Fruit fly (Drosophila melanogaster): ENCODE data around the gene CG3638.

The CG3638 gene

dm6 chrX:1269700-1270099, 33.2 kb upstream of the CG3638 start:
- no peak for TF ChIP-seq noc (tag; optimal IDR thresholded peaks at IDR 0.05)

DNA sequence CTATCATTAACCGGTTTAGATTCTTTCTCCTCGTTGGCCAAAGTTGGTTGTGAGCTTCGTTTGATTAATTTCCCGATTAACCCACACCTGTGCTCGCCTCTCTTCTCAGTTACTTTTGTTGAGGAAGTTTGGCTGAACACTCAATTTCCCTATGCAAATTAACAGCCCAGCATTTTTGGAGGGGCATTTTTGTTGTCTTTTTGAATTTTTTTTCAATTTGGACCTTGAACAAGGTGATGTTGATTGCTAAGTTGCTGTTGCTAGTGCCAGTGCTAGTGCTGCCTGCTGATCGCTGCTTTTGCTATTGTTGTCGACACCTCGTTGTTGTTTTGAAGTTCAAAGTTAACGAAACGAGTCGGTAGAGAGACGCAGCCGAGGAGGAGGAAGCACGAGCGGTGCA, 31.1 kb upstream of the CG3638 start:
- TF ChIP-seq noc (tag; optimal IDR thresholded peaks at IDR 0.05) = no peak

DNA sequence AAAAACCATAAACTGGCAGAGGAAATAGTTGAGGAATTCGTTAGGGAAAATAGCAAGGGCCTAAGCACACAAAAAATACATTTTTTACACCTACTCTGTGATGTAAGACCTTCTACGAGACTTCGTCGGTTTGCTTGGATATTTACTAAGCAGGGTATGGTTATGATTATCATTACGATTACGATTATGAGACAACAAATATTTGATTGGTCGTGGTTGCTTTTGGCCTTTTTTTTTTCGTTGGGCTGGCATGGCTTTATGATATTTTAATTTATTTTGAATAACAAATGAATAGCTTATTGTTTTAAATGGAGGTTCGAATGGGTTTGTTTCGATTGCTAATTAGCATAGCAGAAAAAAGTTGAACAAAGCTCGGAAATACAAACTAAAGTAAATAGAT, 28.1 kb upstream of the CG3638 start:
- no peak for TF ChIP-seq noc (tag; optimal IDR thresholded peaks at IDR 0.05)

- no peak for TF ChIP-seq noc (tag; optimal IDR thresholded peaks at IDR 0.05)
These were observed 26.2 kb upstream of the CG3638 start for dm6 chrX:1262536-1263263.

- peak; percentile 16 for TF ChIP-seq noc (tag; optimal IDR thresholded peaks at IDR 0.05)
These were observed 23.8 kb upstream of the CG3638 start for dm6 chrX:1260327-1260726.

DNA sequence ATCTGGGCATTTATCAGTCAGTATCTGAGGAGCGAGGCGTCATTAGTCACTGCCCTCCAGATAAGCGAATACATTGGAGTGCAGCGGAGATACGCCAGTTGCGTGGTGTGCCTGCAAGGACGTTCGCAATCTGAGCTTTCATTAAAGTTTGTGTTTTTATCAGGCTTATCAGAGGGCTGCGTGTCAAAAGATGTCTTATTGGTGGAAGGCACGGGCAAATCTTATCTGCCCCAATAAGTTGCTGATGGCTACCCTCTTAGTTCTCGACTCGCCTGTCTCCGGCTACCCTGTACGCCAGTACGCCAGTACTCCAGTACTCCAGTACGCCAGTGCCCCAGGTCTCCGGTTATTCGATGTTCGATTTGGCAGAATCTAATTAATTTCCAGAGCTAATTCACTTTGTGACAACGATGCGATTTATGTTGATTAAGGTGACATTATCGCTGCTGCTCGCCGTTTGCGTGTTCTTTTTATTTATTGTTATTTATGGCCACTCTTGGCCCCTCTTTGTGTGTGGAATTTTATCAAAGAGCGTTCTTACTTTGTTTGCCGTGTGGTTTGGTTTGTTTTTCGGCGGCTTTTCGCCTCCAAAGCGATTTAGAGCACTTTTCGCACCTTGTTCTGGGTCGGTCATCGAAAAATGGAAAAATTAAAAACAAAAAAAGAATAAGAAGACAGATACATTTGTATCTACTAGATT, 20.4 kb upstream of the CG3638 start:
- TF ChIP-seq noc (tag; optimal IDR thresholded peaks at IDR 0.05) = peak; percentile 82

DNA sequence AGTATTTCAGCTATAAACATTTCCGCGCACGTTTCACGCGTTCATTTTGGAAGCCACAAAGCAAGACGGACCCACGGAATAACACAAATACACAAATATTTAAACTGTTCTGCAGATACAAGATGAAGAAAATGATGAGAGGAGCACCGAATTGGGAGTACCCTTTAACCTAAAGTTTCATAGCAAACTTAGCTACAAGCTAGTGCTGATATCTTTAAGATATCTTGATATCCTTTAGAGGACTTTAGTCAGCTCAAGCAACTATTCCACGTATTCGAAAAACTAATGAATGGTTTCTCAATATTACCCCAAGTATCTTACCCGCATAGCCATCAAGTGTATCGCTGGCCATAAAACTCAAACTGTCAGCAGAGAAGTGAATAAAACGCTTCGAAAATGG, 19.6 kb upstream of the CG3638 start:
- no peak for TF ChIP-seq noc (tag; optimal IDR thresholded peaks at IDR 0.05)

DNA sequence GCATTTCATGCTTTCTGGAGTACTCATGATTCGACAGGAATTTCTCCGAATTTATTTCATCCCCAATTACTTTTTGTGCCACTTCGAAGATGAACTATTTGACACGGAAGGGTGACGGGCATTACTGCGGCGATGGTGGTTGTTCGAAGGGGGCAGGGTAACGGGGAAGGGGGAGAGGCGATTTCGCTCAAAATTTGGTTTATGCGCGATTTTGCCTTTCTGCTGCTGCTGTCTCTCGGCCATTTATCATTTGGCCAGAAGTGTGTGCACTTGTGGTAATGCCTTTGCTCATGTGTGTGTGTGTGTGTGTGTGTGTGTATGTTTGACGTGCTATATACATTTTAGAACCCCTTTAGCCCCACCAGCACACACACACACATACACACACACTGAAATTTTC, 16.5 kb upstream of the CG3638 start:
- no peak for TF ChIP-seq noc (tag; optimal IDR thresholded peaks at IDR 0.05)

dm6 chrX:1250104-1250503, 13.6 kb upstream of the CG3638 start:
- no peak for TF ChIP-seq noc (tag; optimal IDR thresholded peaks at IDR 0.05)

dm6 chrX:1249612-1250011, 13.1 kb upstream of the CG3638 start:
- TF ChIP-seq noc (tag; optimal IDR thresholded peaks at IDR 0.05) = no peak

DNA sequence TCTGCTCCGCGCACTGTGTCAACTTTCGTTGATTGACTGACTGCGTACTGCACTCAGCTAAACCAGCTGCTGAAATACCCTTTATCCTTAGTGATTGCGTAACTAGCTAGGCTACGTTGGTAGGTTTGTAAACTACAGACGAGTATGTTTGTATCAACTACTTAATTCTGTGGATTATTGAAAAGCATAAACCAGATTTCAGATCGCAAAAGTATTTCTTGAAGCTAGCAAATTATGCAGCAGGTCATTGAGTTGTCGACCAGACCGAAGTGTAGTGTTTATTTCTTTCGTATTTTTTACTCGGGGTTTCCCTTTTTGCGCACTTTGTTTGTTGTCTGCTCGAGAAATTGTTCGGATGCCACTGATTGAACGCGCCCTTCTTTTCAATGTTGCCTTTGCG, 12.3 kb upstream of the CG3638 start:
- TF ChIP-seq noc (tag; optimal IDR thresholded peaks at IDR 0.05) = no peak

DNA sequence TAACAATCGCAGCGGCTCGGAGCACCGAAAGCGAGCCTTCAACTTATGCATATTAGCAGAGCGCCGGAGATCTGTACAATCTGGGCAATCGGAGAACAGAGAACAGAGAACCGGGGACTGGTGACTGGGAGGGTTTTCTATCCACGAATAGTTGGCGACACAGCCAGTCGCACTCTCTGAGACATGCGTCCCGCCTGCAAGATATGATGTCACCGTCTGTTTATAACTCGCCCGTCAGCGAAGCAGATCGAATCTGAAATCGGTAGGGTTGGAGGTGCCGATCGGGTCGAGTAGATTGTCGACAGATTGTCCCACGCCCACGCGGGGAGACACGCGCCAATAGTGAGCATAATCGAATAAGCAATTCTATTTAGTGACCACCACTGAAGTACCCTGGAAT, 5.6 kb upstream of the CG3638 start:
- no peak for TF ChIP-seq noc (tag; optimal IDR thresholded peaks at IDR 0.05)

- peak; percentile 24 for TF ChIP-seq noc (tag; optimal IDR thresholded peaks at IDR 0.05)
These were observed 3.3 kb upstream of the CG3638 start, which contains the start of gene CG11403 for dm6 chrX:1239832-1240231. TSS of gene CG11403 (minus strand) at chrX:1239884.

dm6 chrX:1235618-1236006, 872 bp downstream of the CG3638 start:
- TF ChIP-seq noc (tag; optimal IDR thresholded peaks at IDR 0.05) = no peak

DNA sequence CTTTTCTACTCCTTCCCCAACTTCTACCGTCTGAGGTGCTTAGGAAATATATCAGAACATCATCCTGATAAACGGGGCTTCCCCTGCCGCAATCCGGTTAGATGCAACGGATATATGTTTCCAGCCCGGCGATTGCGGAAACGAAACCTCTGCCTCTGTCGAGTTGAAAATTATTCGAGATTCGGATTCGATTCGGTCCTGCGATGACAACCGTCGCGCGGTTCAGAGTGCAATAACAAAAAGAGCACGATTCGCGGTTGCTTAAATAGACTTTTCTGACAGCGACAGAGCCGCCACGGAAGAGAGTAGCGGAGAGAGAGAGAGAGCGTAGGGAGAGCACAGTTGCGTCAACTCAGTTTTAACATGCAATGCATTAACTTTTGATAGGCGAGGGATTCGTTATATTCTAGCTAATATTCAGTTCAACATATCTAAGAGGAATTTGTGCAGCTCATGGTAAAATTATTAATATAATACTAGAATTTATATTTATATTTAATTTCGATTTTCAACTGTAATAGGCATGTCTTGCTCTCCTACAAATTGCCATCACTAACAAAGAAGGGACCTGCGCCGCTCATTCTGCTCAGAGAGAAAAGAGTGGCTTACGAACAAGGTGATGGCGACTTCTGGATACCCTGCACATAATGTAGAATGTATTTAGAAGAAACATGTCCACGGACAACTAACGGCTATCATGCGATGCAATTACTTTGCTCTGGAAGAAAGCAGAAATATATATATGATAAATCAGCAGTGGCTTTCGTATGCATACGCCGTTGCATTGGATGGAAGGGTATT, 1.5 kb downstream of the CG3638 start:
- TF ChIP-seq noc (tag; optimal IDR thresholded peaks at IDR 0.05) = peak; percentile 82

DNA sequence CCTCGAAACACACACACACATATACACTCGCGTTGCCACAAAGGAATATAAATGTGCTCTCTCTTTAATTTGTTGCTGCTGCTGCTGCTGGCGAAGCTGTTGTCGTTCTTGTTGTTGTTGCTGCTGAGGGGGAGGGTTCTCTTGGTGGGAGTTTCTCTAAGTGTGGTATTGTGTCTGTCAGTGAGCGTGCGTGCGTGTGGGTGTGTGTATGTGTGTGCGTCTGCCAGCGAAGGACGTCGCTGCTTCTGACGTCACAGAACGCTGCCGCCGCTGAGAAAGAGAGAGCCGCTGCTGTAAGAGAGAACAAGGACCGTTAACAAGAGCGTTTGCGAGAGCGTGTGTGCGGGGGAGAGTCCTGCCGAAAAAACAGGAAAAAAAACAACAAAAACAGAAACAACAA, 2.5 kb downstream of the CG3638 start:
- no peak for TF ChIP-seq noc (tag; optimal IDR thresholded peaks at IDR 0.05)
